Worm (Caenorhabditis elegans) whole organism, L2 larva: ENCODE results near the gene W03F9.11.

Source experiments
- C34F6.9 ChIP-seq: fragments of 150-350 bp; optimal IDR thresholded peaks from 2 replicates; lab custom pipeline; 2014; ENCODE audit warnings: missing biosample characterization, missing genetic modification characterization
- F13H6.1 ChIP-seq: sonication (generic microtip); optimal IDR thresholded peaks from 2 replicates; lab custom pipeline; 2016; ENCODE audit warnings: missing genetic modification characterization, missing compliant biosample characterization
- R02D3.7 ChIP-seq: fragments of 150-350 bp; optimal IDR thresholded peaks from 2 replicates; lab custom pipeline; 2014; ENCODE audit warnings: missing biosample characterization, missing genetic modification characterization
- Y55F3AM.14 ChIP-seq: fragments of 200-800 bp; sonication (Bioruptor generic); optimal IDR thresholded peaks from 2 replicates; lab custom pipeline; 2018; ENCODE audit warnings: mild to moderate bottlenecking, missing genetic modification characterization, missing compliant biosample characterization
- ZK546.5 ChIP-seq: sonication (generic microtip); optimal IDR thresholded peaks from 2 replicates; lab custom pipeline; 2017; ENCODE audit warnings: missing biosample characterization, missing genetic modification characterization
- alr-1 ChIP-seq: fragments of 150-350 bp; optimal IDR thresholded peaks from 2 replicates; lab custom pipeline; 2014; ENCODE audit warnings: missing biosample characterization, missing genetic modification characterization
- aly-2 ChIP-seq: fragments of 150-350 bp; optimal IDR thresholded peaks from 2 replicates; lab custom pipeline; 2014; ENCODE audit warnings: missing biosample characterization, missing genetic modification characterization
- blmp-1 ChIP-seq: sonication (generic microtip); optimal IDR thresholded peaks from 2 replicates; lab custom pipeline; 2017; ENCODE audit warnings: missing genetic modification characterization, mild to moderate bottlenecking, missing compliant biosample characterization, antibody characterized with exemption, moderate library complexity; ENCODE audit not compliant: insufficient read depth
- ceh-16 ChIP-seq: fragments of 150-350 bp; optimal IDR thresholded peaks from 2 replicates; lab custom pipeline; 2014; ENCODE audit warnings: missing biosample characterization, missing genetic modification characterization
- ceh-82 ChIP-seq: fragments of 150-350 bp; optimal IDR thresholded peaks from 2 replicates; lab custom pipeline; 2014; ENCODE audit warnings: missing biosample characterization, missing genetic modification characterization
- crh-2 ChIP-seq: sonication (generic microtip); optimal IDR thresholded peaks from 2 replicates; lab custom pipeline; 2017; ENCODE audit warnings: missing biosample characterization, missing genetic modification characterization
- dmd-4 ChIP-seq: sonication (generic microtip); optimal IDR thresholded peaks from 2 replicates; lab custom pipeline; 2017; ENCODE audit warnings: missing biosample characterization, missing genetic modification characterization
- egl-27 ChIP-seq: sonication (generic microtip); optimal IDR thresholded peaks from 3 replicates; lab custom pipeline; 2017; ENCODE audit warnings: missing biosample characterization, missing genetic modification reagents, missing genetic modification characterization
- elt-1 ChIP-seq: fragments of 150-350 bp; optimal IDR thresholded peaks from 2 replicates; lab custom pipeline; 2014; ENCODE audit warnings: missing biosample characterization, missing genetic modification characterization
- elt-3 ChIP-seq: sonication (generic microtip); optimal IDR thresholded peaks from 2 replicates; lab custom pipeline; 2017; ENCODE audit warnings: missing biosample characterization, missing genetic modification characterization
- fos-1 ChIP-seq: fragments of 150-350 bp; optimal IDR thresholded peaks from 2 replicates; lab custom pipeline; 2014; ENCODE audit warnings: missing biosample characterization, missing genetic modification characterization
- gmeb-1 ChIP-seq: fragments of 150-350 bp; optimal IDR thresholded peaks from 2 replicates; lab custom pipeline; 2014; ENCODE audit warnings: missing biosample characterization, missing genetic modification characterization
- lin-11 ChIP-seq: fragments of 150-350 bp; sonication (generic microtip); optimal IDR thresholded peaks from 2 replicates; lab custom pipeline; 2014; ENCODE audit warnings: missing biosample characterization, missing genetic modification characterization, inconsistent platforms, mixed read lengths
- lin-13 ChIP-seq: fragments of 150-350 bp; optimal IDR thresholded peaks from 2 replicates; lab custom pipeline; 2014; ENCODE audit warnings: missing biosample characterization, missing genetic modification reagents, missing genetic modification characterization
- lin-39 ChIP-seq: fragments of 150-350 bp; optimal IDR thresholded peaks from 2 replicates; lab custom pipeline; 2014; ENCODE audit warnings: missing biosample characterization, missing genetic modification reagents, missing genetic modification characterization
- lsy-2 ChIP-seq, 2 experiments: fragments of 150-350 bp in 1 of 2; sonication (generic microtip) in 1 of 2; optimal IDR thresholded peaks; 2 replicates each; lab custom pipeline; 2014 to 2017; ENCODE audit warnings: missing biosample characterization in 2 of 2, missing genetic modification characterization in 2 of 2
- mab-5 ChIP-seq: fragments of 150-350 bp; optimal IDR thresholded peaks from 2 replicates; lab custom pipeline; 2014; ENCODE audit warnings: missing biosample characterization, missing genetic modification characterization
- mbf-1 ChIP-seq: sonication (generic microtip); optimal IDR thresholded peaks from 2 replicates; lab custom pipeline; 2017; ENCODE audit warnings: missing biosample characterization, missing genetic modification characterization
- nhr-10 ChIP-seq: sonication (generic microtip); optimal IDR thresholded peaks from 2 replicates; lab custom pipeline; 2017; ENCODE audit warnings: missing biosample characterization, missing genetic modification characterization
- nhr-11 ChIP-seq: fragments of 150-350 bp; optimal IDR thresholded peaks from 2 replicates; lab custom pipeline; 2014; ENCODE audit warnings: missing biosample characterization, missing genetic modification characterization
- nhr-12 ChIP-seq: fragments of 150-350 bp; optimal IDR thresholded peaks from 2 replicates; lab custom pipeline; 2014; ENCODE audit warnings: missing biosample characterization, missing genetic modification characterization
- nhr-129 ChIP-seq: fragments of 150-350 bp; optimal IDR thresholded peaks from 2 replicates; lab custom pipeline; 2014; ENCODE audit warnings: missing biosample characterization, missing genetic modification characterization
- nhr-21 ChIP-seq: fragments of 150-350 bp; optimal IDR thresholded peaks from 2 replicates; lab custom pipeline; 2014; ENCODE audit warnings: missing biosample characterization, missing genetic modification characterization
- nhr-23 ChIP-seq: fragments of 150-350 bp; optimal IDR thresholded peaks from 2 replicates; lab custom pipeline; 2014; ENCODE audit warnings: missing biosample characterization, missing genetic modification reagents, missing genetic modification characterization
- nhr-237 ChIP-seq: fragments of 150-350 bp; optimal IDR thresholded peaks from 2 replicates; lab custom pipeline; 2014; ENCODE audit warnings: missing biosample characterization, missing genetic modification characterization
- nhr-25 ChIP-seq: fragments of 150-350 bp; sonication (generic microtip); optimal IDR thresholded peaks from 3 replicates; lab custom pipeline; 2014; ENCODE audit warnings: missing biosample characterization, missing genetic modification characterization
- nhr-6 ChIP-seq: fragments of 150-350 bp; optimal IDR thresholded peaks from 2 replicates; lab custom pipeline; 2014; ENCODE audit warnings: missing biosample characterization, missing genetic modification characterization
- nhr-77 ChIP-seq: fragments of 150-350 bp; optimal IDR thresholded peaks from 2 replicates; lab custom pipeline; 2014; ENCODE audit warnings: missing biosample characterization, missing genetic modification characterization
- peb-1 ChIP-seq: fragments of 150-350 bp; optimal IDR thresholded peaks from 2 replicates; lab custom pipeline; 2014; ENCODE audit warnings: missing biosample characterization, missing genetic modification characterization
- sem-4 ChIP-seq: fragments of 150-350 bp; optimal IDR thresholded peaks from 2 replicates; lab custom pipeline; 2014; ENCODE audit warnings: missing biosample characterization, missing genetic modification reagents, missing genetic modification characterization
- skn-1 ChIP-seq: sonication (generic microtip); optimal IDR thresholded peaks from 2 replicates; lab custom pipeline; 2017; ENCODE audit warnings: missing biosample characterization, missing genetic modification characterization
- sma-3 ChIP-seq: sonication (generic microtip); optimal IDR thresholded peaks from 2 replicates; lab custom pipeline; 2016; ENCODE audit warnings: missing genetic modification reagents, missing genetic modification characterization, missing compliant biosample characterization
- sma-9 ChIP-seq, 2 experiments: fragments of 150-350 bp in 1 of 2; sonication (generic microtip) in 1 of 2; optimal IDR thresholded peaks; 2 replicates each; lab custom pipeline; 2014 to 2016; ENCODE audit warnings: missing genetic modification characterization in 2 of 2, mild to moderate bottlenecking in 1 of 2, missing biosample characterization in 1 of 2, missing compliant biosample characterization in 1 of 2, missing genetic modification reagents in 1 of 2, moderate library complexity in 1 of 2
- unc-39 ChIP-seq: fragments of 150-350 bp; optimal IDR thresholded peaks from 2 replicates; lab custom pipeline; 2014; ENCODE audit warnings: missing biosample characterization, missing genetic modification characterization
- unc-55 ChIP-seq: fragments of 150-350 bp; sonication (generic microtip); optimal IDR thresholded peaks from 3 replicates; lab custom pipeline; 2014; ENCODE audit warnings: missing biosample characterization, missing genetic modification reagents, missing genetic modification characterization
- unc-62 ChIP-seq: fragments of 150-350 bp; optimal IDR thresholded peaks from 2 replicates; lab custom pipeline; 2014; ENCODE audit warnings: missing biosample characterization, missing genetic modification reagents, missing genetic modification characterization
- zag-1 ChIP-seq: fragments of 150-350 bp; optimal IDR thresholded peaks from 2 replicates; lab custom pipeline; 2014; ENCODE audit warnings: missing biosample characterization, missing genetic modification characterization
- ztf-1 ChIP-seq: fragments of 200-800 bp; sonication (Bioruptor generic); conservative IDR thresholded peaks from 2 replicates; pipeline ENCODE4 v1.3.6; 2022; ENCODE audit warnings: missing genetic modification characterization, missing compliant biosample characterization
- ztf-11 ChIP-seq: sonication (generic microtip); optimal IDR thresholded peaks from 2 replicates; lab custom pipeline; 2017; ENCODE audit warnings: missing biosample characterization, missing genetic modification characterization
- ztf-4 ChIP-seq: fragments of 150-350 bp; optimal IDR thresholded peaks from 2 replicates; lab custom pipeline; 2014; ENCODE audit warnings: missing biosample characterization, missing genetic modification characterization

W03F9.11 gene

ce11 chrV:130186-130585, 11.0 kb downstream of the W03F9.11 start:
- TF ChIP-seq nhr-11 (tag; lab: Kevin White, UChicago) (no peak), dmd-4 (tag; lab: Kevin White, UChicago) (no peak), C34F6.9 (tag; lab: Kevin White, UChicago) (no peak)

DNA sequence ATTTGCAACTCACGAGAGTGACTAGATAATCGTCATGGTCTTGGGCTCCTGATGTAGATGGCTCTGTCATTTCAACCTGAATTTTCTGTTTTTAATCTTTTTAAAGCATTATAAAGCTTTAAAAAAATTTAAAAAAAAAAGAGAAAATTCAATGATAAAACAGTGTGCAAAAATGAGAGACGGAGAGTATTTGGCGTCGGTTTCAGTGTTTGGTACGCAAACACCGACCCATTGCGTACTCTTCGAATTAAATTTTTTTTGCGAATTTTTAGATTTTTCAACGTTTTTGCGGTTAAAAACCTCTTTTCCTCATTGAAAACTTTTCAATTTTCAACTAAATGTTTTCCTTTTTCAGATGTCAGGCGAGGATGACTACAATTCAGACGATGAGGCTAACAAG, 13.3 kb downstream of the W03F9.11 start, which contains the start of the genes W03F9.2 and sftb-2:
W03F9.2 (minus strand) TSS at position 153 of the 400 bp plus-strand sequence.
sftb-2 (plus strand) TSS at position 356 of the 400 bp plus-strand sequence.
- TF ChIP-seq ztf-4 (tag; lab: Kevin White, UChicago) (no peak), aly-2 (tag; lab: Kevin White, UChicago) (no peak), sem-4 (tag; lab: Kevin White, UChicago) (no peak), lin-11 (no peak), peb-1 (tag; lab: Kevin White, UChicago) (no peak), nhr-6 (tag; lab: Kevin White, UChicago) (no peak), dmd-4 (tag; lab: Kevin White, UChicago) (no peak), unc-55 (GFP tag; lab: Kevin White, UChicago) (peak; percentile 71), nhr-21 (tag; lab: Kevin White, UChicago) (no peak), elt-1 (no peak), nhr-237 (no peak), gmeb-1 (tag; lab: Kevin White, UChicago) (peak; percentile 66), lin-13 (GFP tag; lab: Kevin White, UChicago) (peak; percentile 7), nhr-25 (tag; lab: Kevin White, UChicago) (no peak), mbf-1 (tag; lab: Kevin White, UChicago) (no peak), fos-1 (tag; lab: Kevin White, UChicago) (no peak), ZK546.5 (tag; lab: Kevin White, UChicago) (no peak), zag-1 (no peak), nhr-129 (tag; lab: Kevin White, UChicago) (no peak), unc-62 (GFP tag; lab: Kevin White, UChicago) (no peak), R02D3.7 (tag; lab: Kevin White, UChicago) (no peak), ztf-1 (GFP tag; lab: Robert Waterston, UW) (no peak), lsy-2 (tag; optimal IDR thresholded peaks at IDR 0.05; lab: Kevin White, UChicago) (peak; percentile 15 to 66), sma-3 (GFP tag; lab: Kevin White, UChicago) (no peak), C34F6.9 (tag; lab: Kevin White, UChicago) (peak; percentile 68), skn-1 (tag; lab: Kevin White, UChicago) (no peak), ceh-82 (tag; lab: Kevin White, UChicago) (no peak), alr-1 (tag; lab: Kevin White, UChicago) (no peak), crh-2 (tag; lab: Kevin White, UChicago) (no peak), lin-39 (no peak), nhr-10 (no peak), unc-39 (no peak), nhr-12 (tag; lab: Kevin White, UChicago) (no peak), F13H6.1 (tag; lab: Kevin White, UChicago) (peak; percentile 0), elt-3 (tag; lab: Kevin White, UChicago) (no peak), sma-9 (GFP tag; optimal IDR thresholded peaks at IDR 0.05; lab: Kevin White, UChicago) (no peak), sma-9 (tag; optimal IDR thresholded peaks at IDR 0.05; lab: Kevin White, UChicago) (no peak), ceh-16 (tag; lab: Kevin White, UChicago) (no peak)

DNA sequence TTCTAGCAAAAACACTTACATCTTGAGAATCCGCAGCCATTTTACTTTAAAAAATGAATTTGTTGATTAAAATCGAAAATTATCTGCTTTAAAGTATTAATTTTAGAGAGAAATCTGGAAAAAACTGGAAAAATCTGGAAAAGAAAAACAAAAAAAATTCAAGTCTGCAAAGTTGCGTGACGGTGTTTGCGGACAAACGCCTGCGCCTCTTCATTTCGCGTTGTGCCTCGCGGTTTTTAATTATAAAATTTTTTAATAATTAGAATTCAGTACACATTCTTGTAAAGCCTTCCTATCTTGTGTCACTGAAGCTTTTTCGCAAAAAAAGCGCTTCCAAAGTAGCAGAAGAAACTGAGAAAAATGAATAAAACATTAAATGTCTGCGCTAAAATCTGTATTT, 14.5 kb downstream of the W03F9.11 start, which contains the start of gene W03F9.1:
W03F9.1 (minus strand) TSS at position 109 of the 400 bp plus-strand sequence.
- TF ChIP-seq F13H6.1 (tag; lab: Kevin White, UChicago) (peak; percentile 50), nhr-6 (tag; lab: Kevin White, UChicago) (no peak), R02D3.7 (tag; lab: Kevin White, UChicago) (no peak), peb-1 (tag; lab: Kevin White, UChicago) (no peak), nhr-11 (tag; lab: Kevin White, UChicago) (no peak), lin-11 (peak; percentile 53), ztf-11 (tag; lab: Kevin White, UChicago) (no peak), mab-5 (tag; lab: Kevin White, UChicago) (peak; percentile 1), sma-9 (GFP tag; optimal IDR thresholded peaks at IDR 0.05; lab: Kevin White, UChicago) (no peak), sma-9 (tag; optimal IDR thresholded peaks at IDR 0.05; lab: Kevin White, UChicago) (no peak), egl-27 (tag; lab: Kevin White, UChicago) (peak; percentile 12), nhr-25 (tag; lab: Kevin White, UChicago) (peak; percentile 59), lin-13 (GFP tag; lab: Kevin White, UChicago) (peak; percentile 51), aly-2 (tag; lab: Kevin White, UChicago) (no peak), unc-62 (GFP tag; lab: Kevin White, UChicago) (no peak), nhr-77 (tag; lab: Kevin White, UChicago) (no peak), unc-55 (GFP tag; lab: Kevin White, UChicago) (peak; percentile 88), nhr-21 (tag; lab: Kevin White, UChicago) (peak; percentile 12), unc-39 (no peak), lsy-2 (tag; optimal IDR thresholded peaks at IDR 0.05; lab: Kevin White, UChicago) (peak; percentile 40 to 81), C34F6.9 (tag; lab: Kevin White, UChicago) (peak; percentile 89), sem-4 (tag; lab: Kevin White, UChicago) (peak; percentile 69), nhr-12 (tag; lab: Kevin White, UChicago) (no peak), elt-1 (no peak), lin-39 (no peak), ztf-1 (GFP tag; lab: Robert Waterston, UW) (no peak), blmp-1 (tag; lab: Kevin White, UChicago) (no peak), nhr-23 (tag; lab: Kevin White, UChicago) (no peak), nhr-10 (no peak), ztf-4 (tag; lab: Kevin White, UChicago) (no peak), nhr-129 (tag; lab: Kevin White, UChicago) (no peak), Y55F3AM.14 (no peak), mbf-1 (tag; lab: Kevin White, UChicago) (no peak), sma-3 (GFP tag; lab: Kevin White, UChicago) (peak; percentile 68), ZK546.5 (tag; lab: Kevin White, UChicago) (no peak), skn-1 (tag; lab: Kevin White, UChicago) (no peak)
